Fruit fly (Drosophila melanogaster): Measurements from ENCODE around the gene Tango5.

Gene Tango5

dm6 chrX:10734763-10735681 lies 29.2 kb downstream of the Tango5 start:
- no peak for TF ChIP-seq noc (tag; optimal IDR thresholded peaks at IDR 0.05)

dm6 chrX:10732733-10733455 lies 31.3 kb downstream of the Tango5 start:
- no peak for TF ChIP-seq noc (tag; optimal IDR thresholded peaks at IDR 0.05)

- TF ChIP-seq noc (tag; optimal IDR thresholded peaks at IDR 0.05) = no peak
These were observed 32.4 kb downstream of the Tango5 start for dm6 chrX:10731801-10732200.

dm6 chrX:10731357-10731756 lies 32.9 kb downstream of the Tango5 start:
- TF ChIP-seq noc (tag; optimal IDR thresholded peaks at IDR 0.05) = no peak

- no peak for TF ChIP-seq noc (tag; optimal IDR thresholded peaks at IDR 0.05)
These were observed 34.0 kb downstream of the Tango5 start for dm6 chrX:10729921-10730873.

dm6 chrX:10729196-10729835 lies 34.9 kb downstream of the Tango5 start:
- no peak for TF ChIP-seq noc (tag; optimal IDR thresholded peaks at IDR 0.05)

- no peak for TF ChIP-seq noc (tag; optimal IDR thresholded peaks at IDR 0.05)
These were observed 35.7 kb downstream of the Tango5 start for dm6 chrX:10728541-10728968.

dm6 chrX:10728024-10728423 lies 36.2 kb downstream of the Tango5 start:
- TF ChIP-seq noc (tag; optimal IDR thresholded peaks at IDR 0.05) = no peak

dm6 chrX:10727318-10727717 lies 36.9 kb downstream of the Tango5 start:
- TF ChIP-seq noc (tag; optimal IDR thresholded peaks at IDR 0.05) = no peak

- no peak for TF ChIP-seq noc (tag; optimal IDR thresholded peaks at IDR 0.05)
These were observed 38.0 kb downstream of the Tango5 start for dm6 chrX:10726105-10726694.

- no peak for TF ChIP-seq noc (tag; optimal IDR thresholded peaks at IDR 0.05)
These were observed 40.5 kb downstream of the Tango5 start for dm6 chrX:10723488-10724254.

- no peak for TF ChIP-seq noc (tag; optimal IDR thresholded peaks at IDR 0.05)
These were observed 42.2 kb downstream of the Tango5 start for dm6 chrX:10721901-10722479.

- peak; percentile 17 for TF ChIP-seq noc (tag; optimal IDR thresholded peaks at IDR 0.05)
These were observed 44.9 kb downstream of the Tango5 start for dm6 chrX:10719280-10719679.

dm6 chrX:10717869-10718268 lies 46.3 kb downstream of the Tango5 start:
- TF ChIP-seq noc (tag; optimal IDR thresholded peaks at IDR 0.05) = no peak
